Worm (Caenorhabditis elegans): ENCODE results near the gene C15H9.9.

- TF ChIP-seq hlh-4 (tag; optimal IDR thresholded peaks at IDR 0.05) (no peak), ama-1 (optimal IDR thresholded peaks at IDR 0.05) (no peak), C16A3.4 (tag; optimal IDR thresholded peaks at IDR 0.05) (no peak), lin-15B (tag; optimal IDR thresholded peaks at IDR 0.05) (no peak), nhr-77 (tag; optimal IDR thresholded peaks at IDR 0.05) (no peak), zip-4 (GFP tag; optimal IDR thresholded peaks at IDR 0.05) (no peak), tbx-2 (tag; optimal IDR thresholded peaks at IDR 0.05) (no peak), unc-62 (GFP tag; optimal IDR thresholded peaks at IDR 0.05) (no peak), Y116A8C.19 (tag; optimal IDR thresholded peaks at IDR 0.05; ENCODE audit: borderline replicate concordance) (no peak), nhr-28 (tag; optimal IDR thresholded peaks at IDR 0.05) (no peak)
Observed at ce11 chrX:6121279-6121678, 6.8 kb downstream of the C15H9.9 start.
